Fruit fly (Drosophila melanogaster) whole organism, embryonic: Measurements from ENCODE around the gene firl.

Experiments used
- Awh ChIP-seq: fragments of 200-800 bp; sonication (Bioruptor generic); IDR thresholded peaks from 2 replicates; pipeline ENCODE4, ENCODE4 v1.3.6; 2022; ENCODE audit warnings: missing biosample characterization, missing genetic modification characterization
- BtbVII ChIP-seq: fragments of 200-800 bp; sonication (Bioruptor generic); optimal IDR thresholded peaks from 3 replicates; lab custom pipeline; 2017; ENCODE audit warnings: missing biosample characterization, mild to moderate bottlenecking, missing genetic modification characterization
- CG11247 ChIP-seq: fragments of 200-800 bp; sonication (Bioruptor generic); IDR thresholded peaks from 2 replicates; pipeline ENCODE4 v1.3.6; 2022; ENCODE audit warnings: missing biosample characterization, missing genetic modification characterization
- CG12391 ChIP-seq: fragments of 200-800 bp; sonication (Bioruptor generic); optimal IDR thresholded peaks from 3 replicates; lab custom pipeline; 2018; ENCODE audit warnings: missing biosample characterization, mild to moderate bottlenecking, missing genetic modification characterization, moderate library complexity
- CG13296 ChIP-seq: fragments of 200-800 bp; sonication (Bioruptor generic); optimal IDR thresholded peaks from 3 replicates; lab custom pipeline; 2018; ENCODE audit warnings: missing biosample characterization, mild to moderate bottlenecking, missing genetic modification characterization
- CG15514 ChIP-seq: fragments of 200-800 bp; sonication (Bioruptor generic); optimal IDR thresholded peaks from 3 replicates; lab custom pipeline; 2017; ENCODE audit warnings: missing biosample characterization, missing genetic modification characterization, mild to moderate bottlenecking, moderate library complexity, missing genetic modification reagents
- CG16813 ChIP-seq: fragments of 200-800 bp; sonication (Bioruptor generic); IDR thresholded peaks from 3 replicates; pipeline ENCODE4 v1.3.6; 2022; ENCODE audit warnings: missing biosample characterization, missing genetic modification characterization; ENCODE audit not compliant: partially characterized antibody
- CG17912 ChIP-seq: fragments of 200-800 bp; sonication (Bioruptor generic); optimal IDR thresholded peaks from 2 replicates; lab custom pipeline; 2018; ENCODE audit warnings: missing biosample characterization, mild to moderate bottlenecking, missing genetic modification characterization
- CG2199 ChIP-seq: fragments of 200-800 bp; sonication (Bioruptor generic); IDR thresholded peaks from 3 replicates; pipeline ENCODE4 v1.3.6; 2022; ENCODE audit warnings: missing biosample characterization, missing genetic modification characterization
- CG3281 ChIP-seq: fragments of 200-800 bp; sonication (Bioruptor generic); optimal IDR thresholded peaks from 3 replicates; lab custom pipeline; 2017; ENCODE audit warnings: missing biosample characterization, mild to moderate bottlenecking, missing genetic modification characterization
- CG6683 ChIP-seq: fragments of 200-800 bp; sonication (Bioruptor generic); optimal IDR thresholded peaks from 2 replicates; lab custom pipeline; 2017; ENCODE audit warnings: missing biosample characterization, mild to moderate bottlenecking, missing genetic modification characterization, missing genetic modification reagents
- CG7357 ChIP-seq: fragments of 200-800 bp; sonication (Bioruptor generic); IDR thresholded peaks from 3 replicates; pipeline ENCODE4 v1.3.6; 2022; ENCODE audit warnings: missing biosample characterization, missing genetic modification characterization
- CG7372 ChIP-seq: fragments of 200-800 bp; sonication (Bioruptor generic); IDR thresholded peaks from 2 replicates; pipeline ENCODE4 v1.3.6; 2022; ENCODE audit warnings: missing biosample characterization, missing genetic modification characterization
- CG8281 ChIP-seq: fragments of 200-800 bp; sonication (Bioruptor generic); optimal IDR thresholded peaks from 2 replicates; lab custom pipeline; 2018; ENCODE audit warnings: missing biosample characterization, mild to moderate bottlenecking, missing genetic modification characterization, moderate library complexity
- CG9876 ChIP-seq: fragments of 200-800 bp; sonication (Bioruptor generic); optimal IDR thresholded peaks from 2 replicates; lab custom pipeline; 2016; ENCODE audit warnings: missing biosample characterization, missing genetic modification characterization
- CTCF ChIP-seq: fragments of 200-800 bp; sonication (Bioruptor generic); optimal IDR thresholded peaks from 2 replicates; lab custom pipeline; 2017; ENCODE audit warnings: missing biosample characterization, mild to moderate bottlenecking, missing genetic modification characterization, moderate library complexity
- E2f1 ChIP-seq: fragments of 200-800 bp; sonication (Bioruptor generic); IDR thresholded peaks from 2 replicates; pipeline ENCODE4 v1.3.6; 2022; ENCODE audit warnings: missing biosample characterization, missing genetic modification characterization
- Hey ChIP-seq: fragments of 200-800 bp; sonication (Bioruptor generic); optimal IDR thresholded peaks from 3 replicates; lab custom pipeline; 2018; ENCODE audit warnings: missing biosample characterization, mild to moderate bottlenecking, missing genetic modification characterization
- Kr ChIP-seq: fragments of 200-800 bp; sonication (Bioruptor generic); optimal IDR thresholded peaks from 2 replicates; lab custom pipeline; 2017; ENCODE audit warnings: missing biosample characterization, mild to moderate bottlenecking, missing genetic modification characterization
- MBD-R2 ChIP-seq: fragments of 200-800 bp; sonication (Bioruptor generic); IDR thresholded peaks from 2 replicates; pipeline ENCODE4 v1.3.6; 2022; ENCODE audit warnings: missing biosample characterization, missing genetic modification characterization
- Med ChIP-seq: fragments of 200-800 bp; sonication (Bioruptor generic); peaks from one replicate; lab custom pipeline; 2016; ENCODE audit warnings: missing biosample characterization, missing genetic modification characterization, mild to moderate bottlenecking, inconsistent platforms, moderate library complexity
- Oli ChIP-seq: fragments of 200-800 bp; sonication (Bioruptor generic); optimal IDR thresholded peaks from 2 replicates; lab custom pipeline; 2018; ENCODE audit warnings: missing biosample characterization, mild to moderate bottlenecking, missing genetic modification characterization, moderate library complexity
- Ravus ChIP-seq: fragments of 200-800 bp; sonication (Bioruptor generic); IDR thresholded peaks from 2 replicates; pipeline ENCODE4 v1.3.6; 2022; ENCODE audit warnings: missing biosample characterization, missing genetic modification characterization
- Sox102F ChIP-seq: fragments of 200-800 bp; sonication (Bioruptor generic); optimal IDR thresholded peaks from 2 replicates; lab custom pipeline; 2018; ENCODE audit warnings: missing biosample characterization, mild to moderate bottlenecking, missing genetic modification characterization, moderate library complexity
- Sry-δ ChIP-seq: fragments of 200-800 bp; sonication (Bioruptor generic); optimal IDR thresholded peaks from 2 replicates; lab custom pipeline; 2016; ENCODE audit warnings: missing biosample characterization, missing genetic modification characterization
- ac ChIP-seq: fragments of 200-800 bp; sonication (Bioruptor generic); optimal IDR thresholded peaks from 3 replicates; lab custom pipeline; 2017; ENCODE audit warnings: missing biosample characterization, mild to moderate bottlenecking, missing genetic modification characterization
- ara ChIP-seq: fragments of 200-800 bp; sonication (Bioruptor generic); IDR thresholded peaks from 2 replicates; pipeline ENCODE4 v1.3.6; 2022; ENCODE audit warnings: missing biosample characterization, missing genetic modification characterization
- bsh ChIP-seq, 2 experiments: fragments of 200-800 bp; sonication (Bioruptor generic); optimal IDR thresholded peaks; 2 replicates each; lab custom pipeline; 2017 to 2018; ENCODE audit warnings: mild to moderate bottlenecking in 2 of 2, missing biosample characterization in 2 of 2, missing genetic modification characterization in 2 of 2, moderate library complexity in 1 of 2
- caup ChIP-seq: fragments of 200-800 bp; sonication (Bioruptor generic); optimal IDR thresholded peaks from 3 replicates; lab custom pipeline; 2017; ENCODE audit warnings: missing biosample characterization, mild to moderate bottlenecking, missing genetic modification characterization, moderate library complexity; ENCODE audit not compliant: severe bottlenecking
- chinmo ChIP-seq: fragments of 200-800 bp; sonication (Bioruptor generic); IDR thresholded peaks from 4 replicates; pipeline ENCODE4 v1.3.6; 2022; ENCODE audit warnings: missing biosample characterization, missing genetic modification characterization; ENCODE audit not compliant: partially characterized antibody
- disco-r ChIP-seq: fragments of 200-800 bp; sonication (Bioruptor generic); optimal IDR thresholded peaks from 2 replicates; lab custom pipeline; 2016; ENCODE audit warnings: missing biosample characterization, missing genetic modification characterization
- en ChIP-seq: fragments of 200-800 bp; sonication (Bioruptor generic); optimal IDR thresholded peaks from 2 replicates; lab custom pipeline; 2016; ENCODE audit warnings: missing biosample characterization, missing genetic modification characterization
- gce ChIP-seq: fragments of 200-800 bp; sonication (Bioruptor generic); IDR thresholded peaks from 3 replicates; pipeline ENCODE4 v1.3.6; 2022; ENCODE audit warnings: missing biosample characterization, missing genetic modification characterization
- hb ChIP-seq: fragments of 200-800 bp; sonication (Bioruptor generic); IDR thresholded peaks from 3 replicates; pipeline ENCODE4 v1.3.6; 2022; ENCODE audit warnings: missing biosample characterization, missing genetic modification characterization; ENCODE audit not compliant: partially characterized antibody
- hth ChIP-seq: fragments of >200 bp; optimal IDR thresholded peaks from 2 replicates; lab custom pipeline; 2017; ENCODE audit warnings: inconsistent platforms
- ind ChIP-seq: fragments of 200-800 bp; sonication (Bioruptor generic); optimal IDR thresholded peaks from 3 replicates; lab custom pipeline; 2016; ENCODE audit warnings: missing biosample characterization, missing genetic modification characterization
- insv ChIP-seq, 2 experiments: fragments of 200-800 bp; sonication (Bioruptor generic); optimal IDR thresholded peaks; 3 replicates each; lab custom pipeline; 2016 to 2018; ENCODE audit warnings: missing biosample characterization in 2 of 2, missing genetic modification characterization in 2 of 2
- kah ChIP-seq: fragments of 200-800 bp; sonication (Bioruptor generic); optimal IDR thresholded peaks from 2 replicates; lab custom pipeline; 2018; ENCODE audit warnings: missing biosample characterization, mild to moderate bottlenecking, missing genetic modification characterization
- ken ChIP-seq: fragments of 200-800 bp; sonication (Bioruptor generic); IDR thresholded peaks from 3 replicates; pipeline ENCODE4 v1.3.6; 2022; ENCODE audit warnings: missing biosample characterization, missing genetic modification characterization
- kni ChIP-seq: fragments of 200-800 bp; sonication (Bioruptor generic); optimal IDR thresholded peaks from 3 replicates; lab custom pipeline; 2017; ENCODE audit warnings: mild to moderate bottlenecking, missing biosample characterization, missing genetic modification reagents, missing genetic modification characterization
- pros ChIP-seq: fragments of 200-800 bp; sonication (Bioruptor generic); optimal IDR thresholded peaks from 3 replicates; lab custom pipeline; 2019; ENCODE audit warnings: missing biosample characterization, mild to moderate bottlenecking, missing genetic modification characterization, moderate library complexity
- schlank ChIP-seq: fragments of 200-800 bp; sonication (Bioruptor generic); optimal IDR thresholded peaks from 2 replicates; lab custom pipeline; 2018; ENCODE audit warnings: missing biosample characterization, mild to moderate bottlenecking, missing genetic modification characterization
- sd ChIP-seq: fragments of 200-800 bp; sonication (Bioruptor generic); optimal IDR thresholded peaks from 3 replicates; lab custom pipeline; 2018; ENCODE audit warnings: missing biosample characterization, mild to moderate bottlenecking, missing genetic modification characterization, moderate library complexity
- sens ChIP-seq: fragments of 200-800 bp; sonication (Bioruptor generic); peaks from one replicate; lab custom pipeline; 2016; ENCODE audit warnings: missing biosample characterization, missing genetic modification characterization
- sisA ChIP-seq: fragments of 200-800 bp; sonication (Bioruptor generic); IDR thresholded peaks from 2 replicates; pipeline ENCODE4 v1.3.6; 2022; ENCODE audit warnings: missing biosample characterization, missing genetic modification characterization
- usp ChIP-seq: fragments of >200 bp; optimal IDR thresholded peaks from 2 replicates; lab custom pipeline; 2017; ENCODE audit warnings: missing biosample characterization, missing genetic modification characterization
- z ChIP-seq: fragments of 200-800 bp; sonication (Bioruptor generic); IDR thresholded peaks from 3 replicates; pipeline ENCODE4 v1.3.6; 2022; ENCODE audit warnings: missing biosample characterization, missing genetic modification characterization

Gene firl

DNA sequence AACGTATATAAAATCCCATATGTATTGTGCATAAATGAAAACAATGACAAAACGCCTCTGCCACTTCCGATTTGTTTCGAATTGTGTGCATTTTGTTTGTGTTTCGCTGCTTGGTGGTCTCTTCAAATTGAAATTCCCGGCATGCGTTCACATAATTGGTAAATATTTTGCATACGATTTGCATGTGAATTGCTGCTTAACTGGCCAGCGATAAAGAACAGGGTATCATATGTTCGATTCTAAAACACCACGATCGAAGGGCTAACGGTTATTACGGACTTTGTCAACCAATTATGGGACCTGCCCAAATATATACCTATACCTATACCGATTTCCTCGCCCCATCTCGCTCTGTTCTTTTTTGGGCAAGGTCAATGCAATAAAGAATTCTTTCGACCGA is 38.5 kb downstream of the firl start (continued):
- TF ChIP-seq CG2199 (no peak), Awh (GFP tag; lab: Robert Waterston, UW) (no peak), CG15514 (GFP tag; lab: Kevin White, UChicago) (no peak), z (GFP tag; lab: Robert Waterston, UW) (no peak), kah (GFP tag; lab: Kevin White, UChicago) (no peak), hb (no peak), CG3281 (GFP tag; lab: Kevin White, UChicago) (no peak), CG9876 (GFP tag; lab: Kevin White, UChicago) (no peak), Kr (GFP tag; lab: Kevin White, UChicago) (no peak), MBD-R2 (GFP tag; lab: Robert Waterston, UW) (no peak), usp (GFP tag; lab: Kevin White, UChicago) (no peak), ac (GFP tag; lab: Kevin White, UChicago) (no peak), ind (GFP tag; lab: Kevin White, UChicago) (no peak), CG7357 (no peak), Med (GFP tag; lab: Kevin White, UChicago) (peak; percentile 63), E2f1 (no peak), CG12391 (tag; lab: Kevin White, UChicago) (no peak), pros (GFP tag; lab: Kevin White, UChicago) (no peak), CG17912 (no peak), Sry-δ (GFP tag; lab: Kevin White, UChicago) (no peak), disco-r (GFP tag; lab: Kevin White, UChicago) (no peak), CG6683 (no peak), CG11247 (no peak), caup (GFP tag; lab: Kevin White, UChicago) (no peak), Ravus (no peak), sens (GFP tag; lab: Kevin White, UChicago) (peak; percentile 24), CG13296 (GFP tag; lab: Kevin White, UChicago) (no peak), sisA (no peak), Hey (no peak), chinmo (GFP tag; lab: Robert Waterston, UW) (0 out of 4 replicates have a peak, but pooled peaks have one; percentile 34), insv (GFP tag; optimal IDR thresholded peaks at IDR 0.05; lab: Kevin White, UChicago) (no peak), ara (no peak), en (GFP tag; lab: Kevin White, UChicago) (no peak), CG8281 (tag; lab: Kevin White, UChicago) (no peak), Sox102F (no peak), schlank (tag; lab: Kevin White, UChicago) (no peak), hth (no peak), CG7372 (GFP tag; lab: Robert Waterston, UW) (no peak), sd (tag; lab: Kevin White, UChicago) (peak; percentile 50), CG16813 (no peak), gce (GFP tag; lab: Robert Waterston, UW) (no peak), kni (peak; percentile 51), Oli (tag; lab: Kevin White, UChicago) (no peak), BtbVII (GFP tag; lab: Kevin White, UChicago) (no peak), bsh (GFP tag; optimal IDR thresholded peaks at IDR 0.05; lab: Kevin White, UChicago) (no peak), CTCF (GFP tag; lab: Kevin White, UChicago) (no peak), ken (GFP tag; lab: Robert Waterston, UW) (no peak)
